Worm (Caenorhabditis elegans): ENCODE data around the gene adt-2.

DNA sequence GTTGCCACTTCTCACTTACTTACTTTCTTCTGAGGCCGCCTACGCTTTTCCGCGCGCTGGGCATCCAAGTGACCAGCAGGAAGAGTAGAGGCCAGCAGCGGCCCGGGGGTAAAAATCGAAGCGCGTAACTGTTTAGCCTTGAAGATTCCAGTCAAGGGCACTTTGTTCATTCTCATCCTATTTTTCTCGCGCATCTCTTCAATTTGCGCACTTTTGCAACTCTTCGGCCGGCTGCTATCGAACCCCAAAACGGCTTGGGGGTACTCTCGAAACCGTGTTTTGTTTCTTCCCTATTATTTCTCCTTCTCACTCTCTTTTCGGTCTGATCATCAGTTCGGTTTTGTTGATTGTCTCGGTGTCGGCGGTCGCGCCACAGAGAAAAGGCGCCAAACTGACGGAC lies 579 bp downstream of the adt-2 start:
- TF ChIP-seq pqm-1 (tag; optimal IDR thresholded peaks at IDR 0.05): no peak
- TF ChIP-seq nhr-28 (tag; optimal IDR thresholded peaks at IDR 0.05): no peak
- TF ChIP-seq zip-2 (tag; optimal IDR thresholded peaks at IDR 0.05): no peak
